Worm (Caenorhabditis elegans): ENCODE data around the gene C35D10.5.

The C35D10.5 gene

ce11 chrIII:4826606-4827005 is 35.5 kb upstream of the C35D10.5 start, which contains the start of gene F26A1.3:
Gene F26A1.3 (plus strand): TSS chrIII:4826906.
- TF ChIP-seq sma-3 (GFP tag; optimal IDR thresholded peaks at IDR 0.05) = no peak
- TF ChIP-seq ztf-4 (tag; optimal IDR thresholded peaks at IDR 0.05) = no peak
- TF ChIP-seq C34F6.9 (tag; optimal IDR thresholded peaks at IDR 0.05) = no peak
- TF ChIP-seq peb-1 (tag; optimal IDR thresholded peaks at IDR 0.05) = no peak
- no peak for TF ChIP-seq fos-1 (tag; optimal IDR thresholded peaks at IDR 0.05)
- TF ChIP-seq sem-4 (tag; optimal IDR thresholded peaks at IDR 0.05) = no peak
- no peak for TF ChIP-seq alr-1 (tag; optimal IDR thresholded peaks at IDR 0.05)
- TF ChIP-seq lin-39 (tag; optimal IDR thresholded peaks at IDR 0.05) = no peak
- TF ChIP-seq mab-5 (tag; optimal IDR thresholded peaks at IDR 0.05) = no peak
- no peak for TF ChIP-seq nhr-23 (tag; optimal IDR thresholded peaks at IDR 0.05)
- no peak for TF ChIP-seq F13H6.1 (tag; optimal IDR thresholded peaks at IDR 0.05)
- TF ChIP-seq gmeb-1 (tag; optimal IDR thresholded peaks at IDR 0.05) = no peak
- TF ChIP-seq nhr-11 (tag; optimal IDR thresholded peaks at IDR 0.05) = no peak

- TF ChIP-seq crh-2 (tag; optimal IDR thresholded peaks at IDR 0.05) (no peak), R02D3.7 (tag; optimal IDR thresholded peaks at IDR 0.05) (no peak), mdl-1 (tag; optimal IDR thresholded peaks at IDR 0.05) (no peak), sem-4 (tag; optimal IDR thresholded peaks at IDR 0.05) (no peak), nhr-10 (tag; optimal IDR thresholded peaks at IDR 0.05) (no peak), blmp-1 (tag; optimal IDR thresholded peaks at IDR 0.05; ENCODE audit: insufficient read depth) (no peak), nhr-25 (tag; optimal IDR thresholded peaks at IDR 0.05) (no peak), lsy-2 (tag; optimal IDR thresholded peaks at IDR 0.05) (no peak), elt-1 (tag; optimal IDR thresholded peaks at IDR 0.05) (no peak), skn-1 (tag; optimal IDR thresholded peaks at IDR 0.05) (no peak), ZK546.5 (tag; optimal IDR thresholded peaks at IDR 0.05) (no peak), snpc-4 (tag; optimal IDR thresholded peaks at IDR 0.05) (no peak), nhr-129 (tag; optimal IDR thresholded peaks at IDR 0.05) (no peak)
These were observed 32.7 kb upstream of the C35D10.5 start, which contains the start of gene F26A1.9 for ce11 chrIII:4829440-4829839. Gene F26A1.9 (minus strand): TSS chrIII:4829540.

- no peak for TF ChIP-seq egl-27 (tag; optimal IDR thresholded peaks at IDR 0.05)
- no peak for TF ChIP-seq R02D3.7 (tag; optimal IDR thresholded peaks at IDR 0.05)
- no peak for TF ChIP-seq sma-9 (GFP tag; optimal IDR thresholded peaks at IDR 0.05)
- no peak for TF ChIP-seq sma-9 (tag; optimal IDR thresholded peaks at IDR 0.05)
- TF ChIP-seq fos-1 (tag; optimal IDR thresholded peaks at IDR 0.05) = no peak
- TF ChIP-seq zag-1 (tag; optimal IDR thresholded peaks at IDR 0.05) = no peak
- no peak for TF ChIP-seq elt-1 (tag; optimal IDR thresholded peaks at IDR 0.05)
- TF ChIP-seq unc-39 (tag; optimal IDR thresholded peaks at IDR 0.05) = no peak
- no peak for TF ChIP-seq mdl-1 (tag; optimal IDR thresholded peaks at IDR 0.05)
- no peak for TF ChIP-seq ztf-4 (tag; optimal IDR thresholded peaks at IDR 0.05)
- TF ChIP-seq unc-55 (GFP tag; optimal IDR thresholded peaks at IDR 0.05) = no peak
- no peak for TF ChIP-seq nhr-77 (tag; optimal IDR thresholded peaks at IDR 0.05)
- no peak for TF ChIP-seq gmeb-1 (tag; optimal IDR thresholded peaks at IDR 0.05)
These were observed 31.9 kb upstream of the C35D10.5 start, which contains the start of gene nspd-9 for ce11 chrIII:4830207-4830606. Gene nspd-9 (minus strand): TSS chrIII:4830307.

- TF ChIP-seq ztf-11 (tag; optimal IDR thresholded peaks at IDR 0.05) (no peak), blmp-1 (tag; optimal IDR thresholded peaks at IDR 0.05; ENCODE audit: insufficient read depth) (no peak), mbf-1 (tag; optimal IDR thresholded peaks at IDR 0.05) (no peak), nhr-21 (tag; optimal IDR thresholded peaks at IDR 0.05) (no peak), zag-1 (tag; optimal IDR thresholded peaks at IDR 0.05) (no peak), ztf-4 (tag; optimal IDR thresholded peaks at IDR 0.05) (no peak)
These were observed 24.7 kb upstream of the C35D10.5 start, which contains the start of the genes acbp-7 and F26A1.19 for ce11 chrIII:4837429-4837828. Gene acbp-7 (plus strand): TSS chrIII:4837729. Gene F26A1.19 (plus strand): TSS chrIII:4837731.

- TF ChIP-seq unc-39 (tag; optimal IDR thresholded peaks at IDR 0.05) (no peak), nhr-21 (tag; optimal IDR thresholded peaks at IDR 0.05) (no peak), peb-1 (tag; optimal IDR thresholded peaks at IDR 0.05) (no peak), ztf-11 (tag; optimal IDR thresholded peaks at IDR 0.05) (no peak), nhr-12 (tag; optimal IDR thresholded peaks at IDR 0.05) (no peak), ZK546.5 (tag; optimal IDR thresholded peaks at IDR 0.05) (no peak), nhr-6 (tag; optimal IDR thresholded peaks at IDR 0.05) (no peak), lsy-2 (tag; optimal IDR thresholded peaks at IDR 0.05) (no peak), dmd-4 (tag; optimal IDR thresholded peaks at IDR 0.05) (no peak), crh-2 (tag; optimal IDR thresholded peaks at IDR 0.05) (no peak), snpc-4 (tag; optimal IDR thresholded peaks at IDR 0.05) (no peak), nhr-11 (tag; optimal IDR thresholded peaks at IDR 0.05) (no peak), skn-1 (tag; optimal IDR thresholded peaks at IDR 0.05) (no peak), sma-9 (GFP tag; optimal IDR thresholded peaks at IDR 0.05) (no peak), sma-9 (tag; optimal IDR thresholded peaks at IDR 0.05) (no peak), lin-11 (tag; optimal IDR thresholded peaks at IDR 0.05) (no peak), sem-4 (tag; optimal IDR thresholded peaks at IDR 0.05) (no peak)
These were observed 20.0 kb upstream of the C35D10.5 start, which contains the start of gene clec-156 for ce11 chrIII:4842173-4842572. Gene clec-156 (minus strand): TSS chrIII:4842273.

Data from whole organism, L2 larva.